Fruit fly (Drosophila melanogaster): ENCODE data around the gene CG42740.

- TF ChIP-seq CG8478 (optimal IDR thresholded peaks at IDR 0.05), result no peak
- no peak for TF ChIP-seq CTCF (optimal IDR thresholded peaks at IDR 0.05)
Observed at dm6 chr3R:30472331-30472730, 49.6 kb upstream of the CG42740 start.

Data from S2 (cell line).